Fruit fly (Drosophila melanogaster) whole organism, embryonic: ENCODE measurements around the gene CG42237.

Source experiments
- Bteb2 ChIP-seq: fragments of 200-800 bp; sonication (Bioruptor generic); optimal IDR thresholded peaks from 2 replicates; lab custom pipeline; 2016; ENCODE audit warnings: missing biosample characterization, missing genetic modification characterization
- CG14710 ChIP-seq: fragments of 200-800 bp; sonication (Bioruptor generic); optimal IDR thresholded peaks from 3 replicates; lab custom pipeline; 2019; ENCODE audit warnings: missing biosample characterization, mild to moderate bottlenecking, missing genetic modification characterization, moderate library complexity
- CG14860 ChIP-seq: fragments of 200-800 bp; sonication (Bioruptor generic); IDR thresholded peaks from 3 replicates; pipeline ENCODE4 v1.3.6; 2022; ENCODE audit warnings: missing biosample characterization, missing genetic modification characterization; ENCODE audit not compliant: partially characterized antibody
- CG15514 ChIP-seq: fragments of 200-800 bp; sonication (Bioruptor generic); optimal IDR thresholded peaks from 3 replicates; lab custom pipeline; 2017; ENCODE audit warnings: missing biosample characterization, missing genetic modification characterization, mild to moderate bottlenecking, moderate library complexity, missing genetic modification reagents
- CG16813 ChIP-seq: fragments of 200-800 bp; sonication (Bioruptor generic); IDR thresholded peaks from 3 replicates; pipeline ENCODE4 v1.3.6; 2022; ENCODE audit warnings: missing biosample characterization, missing genetic modification characterization; ENCODE audit not compliant: partially characterized antibody
- CG2199 ChIP-seq: fragments of 200-800 bp; sonication (Bioruptor generic); IDR thresholded peaks from 3 replicates; pipeline ENCODE4 v1.3.6; 2022; ENCODE audit warnings: missing biosample characterization, missing genetic modification characterization
- CG32532 ChIP-seq: fragments of 200-800 bp; sonication (Bioruptor generic); IDR thresholded peaks from 2 replicates; pipeline ENCODE4 v1.3.6; 2022; ENCODE audit warnings: missing biosample characterization, missing genetic modification characterization
- CG42726 ChIP-seq: fragments of 200-800 bp; sonication (Bioruptor generic); IDR thresholded peaks from 2 replicates; pipeline ENCODE4 v1.3.6; 2022; ENCODE audit warnings: missing biosample characterization, missing genetic modification characterization; ENCODE audit not compliant: partially characterized antibody
- CG6272 ChIP-seq: fragments of 200-800 bp; sonication (Bioruptor generic); IDR thresholded peaks from 2 replicates; pipeline ENCODE4 v1.3.6; 2022; ENCODE audit warnings: missing biosample characterization, missing genetic modification characterization
- CG7963 ChIP-seq: fragments of 200-800 bp; sonication (Bioruptor generic); IDR thresholded peaks from 3 replicates; pipeline ENCODE4 v1.3.6; 2022; ENCODE audit warnings: missing biosample characterization, missing genetic modification characterization; ENCODE audit not compliant: partially characterized antibody
- CG8478 ChIP-seq: fragments of >200 bp; optimal IDR thresholded peaks from 2 replicates; lab custom pipeline; 2018
- CoRest ChIP-seq: fragments of 200-800 bp; sonication (Bioruptor generic); optimal IDR thresholded peaks from 3 replicates; lab custom pipeline; 2018; ENCODE audit warnings: missing biosample characterization, mild to moderate bottlenecking, missing genetic modification characterization, moderate library complexity
- CrebB ChIP-seq: fragments of 200-800 bp; sonication (Bioruptor generic); optimal IDR thresholded peaks from 3 replicates; lab custom pipeline; 2018; ENCODE audit warnings: missing biosample characterization, mild to moderate bottlenecking, missing genetic modification characterization
- D19B ChIP-seq: fragments of 200-800 bp; sonication (Bioruptor generic); optimal IDR thresholded peaks from 2 replicates; lab custom pipeline; 2017; ENCODE audit warnings: missing biosample characterization, mild to moderate bottlenecking, missing genetic modification characterization
- Doc3 ChIP-seq: fragments of 200-800 bp; sonication (Bioruptor generic); IDR thresholded peaks from 3 replicates; pipeline ENCODE4 v1.3.6; 2022; ENCODE audit warnings: missing biosample characterization, missing genetic modification characterization; ENCODE audit not compliant: partially characterized antibody
- HLH54F ChIP-seq: fragments of 200-800 bp; sonication (Bioruptor generic); optimal IDR thresholded peaks from 3 replicates; lab custom pipeline; 2016; ENCODE audit warnings: missing biosample characterization, missing genetic modification characterization
- MBD-R2 ChIP-seq: fragments of 200-800 bp; sonication (Bioruptor generic); IDR thresholded peaks from 2 replicates; pipeline ENCODE4 v1.3.6; 2022; ENCODE audit warnings: missing biosample characterization, missing genetic modification characterization
- MTF-1 ChIP-seq: fragments of 200-800 bp; sonication (Bioruptor generic); optimal IDR thresholded peaks from 2 replicates; lab custom pipeline; 2018; ENCODE audit warnings: missing biosample characterization, mild to moderate bottlenecking, missing genetic modification characterization, borderline replicate concordance
- Med ChIP-seq: fragments of 200-800 bp; sonication (Bioruptor generic); peaks from one replicate; lab custom pipeline; 2016; ENCODE audit warnings: missing biosample characterization, missing genetic modification characterization, mild to moderate bottlenecking, inconsistent platforms, moderate library complexity
- Mes4 ChIP-seq: fragments of 200-800 bp; sonication (Bioruptor generic); optimal IDR thresholded peaks from 2 replicates; lab custom pipeline; 2016; ENCODE audit warnings: missing biosample characterization, missing genetic modification characterization
- NFAT ChIP-seq: fragments of 200-800 bp; sonication (Bioruptor generic); IDR thresholded peaks from 2 replicates; pipeline ENCODE4 v1.3.6; 2022; ENCODE audit warnings: missing biosample characterization, missing genetic modification characterization
- NfI ChIP-seq: fragments of 200-800 bp; sonication (Bioruptor generic); optimal IDR thresholded peaks from 3 replicates; lab custom pipeline; 2018; ENCODE audit warnings: missing biosample characterization, mild to moderate bottlenecking, missing genetic modification characterization, moderate library complexity
- Opbp ChIP-seq: fragments of 200-800 bp; sonication (Bioruptor generic); IDR thresholded peaks from 3 replicates; pipeline ENCODE4 v1.3.6; 2022; ENCODE audit warnings: missing biosample characterization, missing genetic modification characterization; ENCODE audit not compliant: partially characterized antibody
- Scr ChIP-seq: fragments of 200-800 bp; sonication (Bioruptor generic); IDR thresholded peaks from 2 replicates; pipeline ENCODE4 v1.3.6; 2022; ENCODE audit warnings: missing biosample characterization, missing genetic modification characterization; ENCODE audit not compliant: partially characterized antibody
- Trl ChIP-seq, 3 experiments: fragments of >200 bp in 2 of 3; fragments of 200-800 bp in 1 of 3; sonication (Bioruptor generic) in 1 of 3; optimal IDR thresholded peaks; 2 replicates in 1 of 3; 3 replicates in 2 of 3; lab custom pipeline; 2016 to 2017; ENCODE audit warnings: missing biosample characterization in 1 of 3, missing genetic modification characterization in 1 of 3
- amos ChIP-seq: fragments of 200-800 bp; sonication (Bioruptor generic); IDR thresholded peaks from 2 replicates; pipeline ENCODE4 v1.3.6; 2022; ENCODE audit warnings: missing biosample characterization, missing genetic modification characterization; ENCODE audit not compliant: partially characterized antibody
- dpn ChIP-seq, 2 experiments: fragments of 200-800 bp; sonication (Bioruptor generic); optimal IDR thresholded peaks; 3 replicates each; lab custom pipeline; 2016; ENCODE audit warnings: missing biosample characterization in 2 of 2, missing genetic modification characterization in 2 of 2
- gem ChIP-seq: fragments of 200-800 bp; sonication (Bioruptor generic); optimal IDR thresholded peaks from 2 replicates; lab custom pipeline; 2019; ENCODE audit warnings: missing biosample characterization, mild to moderate bottlenecking, missing genetic modification characterization, moderate library complexity
- ind ChIP-seq: fragments of 200-800 bp; sonication (Bioruptor generic); optimal IDR thresholded peaks from 3 replicates; lab custom pipeline; 2016; ENCODE audit warnings: missing biosample characterization, missing genetic modification characterization
- inv ChIP-seq: fragments of 200-800 bp; sonication (Bioruptor generic); IDR thresholded peaks from 2 replicates; pipeline ENCODE4 v1.3.6; 2022; ENCODE audit warnings: missing biosample characterization, missing genetic modification characterization; ENCODE audit not compliant: partially characterized antibody
- knrl ChIP-seq: fragments of 200-800 bp; sonication (Bioruptor generic); IDR thresholded peaks from 3 replicates; pipeline ENCODE4 v1.3.6; 2022; ENCODE audit warnings: missing biosample characterization, missing genetic modification characterization; ENCODE audit not compliant: partially characterized antibody
- lola ChIP-seq, 3 experiments: fragments of >200 bp in 2 of 3; fragments of 200-800 bp in 1 of 3; sonication (Bioruptor generic) in 1 of 3; optimal IDR thresholded peaks; 2 replicates each; lab custom pipeline; 2017 to 2019; ENCODE audit warnings: missing biosample characterization in 3 of 3, missing genetic modification characterization in 3 of 3, mild to moderate bottlenecking in 1 of 3, moderate library complexity in 1 of 3
- lov ChIP-seq, 2 experiments: fragments of 200-800 bp in 1 of 2; fragments of >200 bp in 1 of 2; sonication (Bioruptor generic) in 1 of 2; IDR thresholded peaks in 1 of 2; optimal IDR thresholded peaks in 1 of 2; 2 replicates in 1 of 2; 3 replicates in 1 of 2; pipeline versions ENCODE4 v1.3.6 to Lab custom; 2017 to 2022; ENCODE audit warnings: missing biosample characterization in 1 of 2, missing genetic modification characterization in 1 of 2
- mld ChIP-seq: fragments of 200-800 bp; sonication (Bioruptor generic); IDR thresholded peaks from 3 replicates; pipeline ENCODE4 v1.3.6; 2022; ENCODE audit warnings: missing biosample characterization, missing genetic modification characterization; ENCODE audit not compliant: partially characterized antibody
- odd ChIP-seq: fragments of 200-800 bp; sonication (Bioruptor generic); optimal IDR thresholded peaks from 2 replicates; lab custom pipeline; 2017; ENCODE audit warnings: missing biosample characterization, mild to moderate bottlenecking, missing genetic modification characterization
- peb ChIP-seq: fragments of 200-800 bp; sonication (Bioruptor generic); IDR thresholded peaks from 2 replicates; pipeline ENCODE4 v1.3.6; 2022; ENCODE audit warnings: missing biosample characterization, missing genetic modification characterization
- row ChIP-seq: fragments of 200-800 bp; sonication (Bioruptor generic); IDR thresholded peaks from 3 replicates; pipeline ENCODE4 v1.3.6; 2022; ENCODE audit warnings: missing biosample characterization, missing genetic modification characterization
- schlank ChIP-seq: fragments of 200-800 bp; sonication (Bioruptor generic); optimal IDR thresholded peaks from 2 replicates; lab custom pipeline; 2018; ENCODE audit warnings: missing biosample characterization, mild to moderate bottlenecking, missing genetic modification characterization
- sna ChIP-seq: fragments of 200-800 bp; sonication (Bioruptor generic); IDR thresholded peaks from 2 replicates; pipeline ENCODE4 v1.3.6; 2022; ENCODE audit warnings: missing biosample characterization, missing genetic modification characterization; ENCODE audit not compliant: partially characterized antibody
- stwl ChIP-seq: fragments of 200-800 bp; sonication (Bioruptor generic); optimal IDR thresholded peaks from 3 replicates; lab custom pipeline; 2018; ENCODE audit warnings: missing biosample characterization, mild to moderate bottlenecking, missing genetic modification characterization, moderate library complexity
- tna ChIP-seq: fragments of 200-800 bp; sonication (Bioruptor generic); IDR thresholded peaks from 2 replicates; pipeline ENCODE4 v1.3.6; 2022; ENCODE audit warnings: missing biosample characterization, missing genetic modification characterization; ENCODE audit not compliant: partially characterized antibody
- unc-4 ChIP-seq: fragments of 200-800 bp; sonication (Bioruptor generic); IDR thresholded peaks from 2 replicates; pipeline ENCODE4 v1.3.6; 2022; ENCODE audit warnings: missing biosample characterization, missing genetic modification characterization; ENCODE audit not compliant: partially characterized antibody
- vnd ChIP-seq: fragments of 200-800 bp; sonication (Bioruptor generic); IDR thresholded peaks from 3 replicates; pipeline ENCODE4 v1.3.6; 2022; ENCODE audit warnings: missing biosample characterization, missing genetic modification characterization; ENCODE audit not compliant: partially characterized antibody
- z ChIP-seq: fragments of 200-800 bp; sonication (Bioruptor generic); IDR thresholded peaks from 3 replicates; pipeline ENCODE4 v1.3.6; 2022; ENCODE audit warnings: missing biosample characterization, missing genetic modification characterization
- zen2 ChIP-seq: fragments of 200-800 bp; sonication (Bioruptor generic); IDR thresholded peaks from 3 replicates; pipeline ENCODE4 v1.3.6; 2022; ENCODE audit warnings: missing biosample characterization, missing genetic modification characterization; ENCODE audit not compliant: partially characterized antibody
- zf30C ChIP-seq: fragments of 200-800 bp; sonication (Bioruptor generic); optimal IDR thresholded peaks from 3 replicates; lab custom pipeline; 2018; ENCODE audit warnings: missing biosample characterization, mild to moderate bottlenecking, missing genetic modification characterization

The CG42237 gene

DNA sequence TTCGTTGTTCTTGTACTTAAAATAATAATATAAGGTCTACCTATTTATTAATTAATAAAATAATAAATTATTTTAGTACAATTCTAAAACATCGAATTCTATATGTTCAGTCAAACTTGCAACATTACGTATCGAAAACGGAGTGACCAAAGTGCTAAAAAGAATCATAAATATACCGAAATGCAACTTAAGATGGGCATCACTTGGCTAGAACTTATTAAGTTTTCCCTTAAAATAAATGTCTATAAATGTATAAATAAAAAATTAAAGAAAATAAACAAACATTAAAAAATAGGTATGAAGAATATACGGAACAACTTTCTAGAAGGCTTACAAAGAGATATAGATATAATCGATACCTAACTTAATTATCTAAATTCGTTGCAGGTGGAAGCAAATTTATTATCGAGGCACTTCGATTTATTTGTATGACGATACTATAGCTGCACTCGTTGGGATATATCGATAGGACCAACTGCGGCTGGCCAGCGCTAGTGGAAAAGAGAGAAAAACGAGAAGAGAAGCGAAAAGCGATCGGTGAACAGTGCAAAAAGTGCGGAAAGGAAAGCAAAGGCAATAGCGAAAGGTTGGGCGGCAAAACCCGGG is 24.2 kb upstream of the CG42237 start, which contains the start of gene lic (continued):
- TF ChIP-seq Med (GFP tag; lab: Kevin White, UChicago) (peak; percentile 28), odd (no peak), CrebB (tag; lab: Kevin White, UChicago) (no peak), CG8478 (lab: Kevin White, UChicago) (no peak), CG2199 (no peak), schlank (tag; lab: Kevin White, UChicago) (no peak), CoRest (tag; lab: Kevin White, UChicago) (peak; percentile 4), Scr (GFP tag; lab: Robert Waterston, UW) (peak; percentile 62), lov (optimal IDR thresholded peaks at IDR 0.05; lab: Kevin White, UChicago) (no peak), lov (GFP tag; IDR thresholded peaks at IDR 0.05; lab: Robert Waterston, UW) (no peak), mld (GFP tag; lab: Robert Waterston, UW) (peak; percentile 81; the same call in 1 of the 3 replicates), vnd (GFP tag; lab: Robert Waterston, UW) (peak; percentile 71), Doc3 (GFP tag; lab: Robert Waterston, UW) (peak; percentile 63), ind (GFP tag; lab: Kevin White, UChicago) (no peak), peb (GFP tag; lab: Robert Waterston, UW) (no peak), zen2 (GFP tag; lab: Robert Waterston, UW) (peak; percentile 86), unc-4 (peak; percentile 60), MTF-1 (no peak), D19B (no peak), Bteb2 (no peak), zf30C (no peak), NfI (no peak), gem (tag; lab: Kevin White, UChicago) (peak; percentile 2), sna (GFP tag; lab: Robert Waterston, UW) (peak; percentile 61), knrl (GFP tag; lab: Robert Waterston, UW) (peak; percentile 68; the same call in 2 of the 3 replicates), tna (peak; percentile 82), CG7963 (GFP tag; lab: Robert Waterston, UW) (peak; percentile 63; the same call in 2 of the 3 replicates), CG6272 (GFP tag; lab: Robert Waterston, UW) (peak; percentile 35; the same call in 1 of the 2 replicates), CG16813 (peak; percentile 81), dpn (GFP tag; optimal IDR thresholded peaks at IDR 0.05; lab: Kevin White, UChicago) (no peak), inv (GFP tag; lab: Robert Waterston, UW) (peak; percentile 67), NFAT (GFP tag; lab: Robert Waterston, UW) (0 out of 2 replicates have a peak, but pooled peaks have one; percentile 15), CG14860 (GFP tag; lab: Robert Waterston, UW) (peak; percentile 77), CG42726 (GFP tag; lab: Robert Waterston, UW) (peak; percentile 77), Trl (optimal IDR thresholded peaks at IDR 0.05; lab: Kevin White, UChicago) (peak in 1 of 2 experiments; percentile 5), Trl (GFP tag; optimal IDR thresholded peaks at IDR 0.05; lab: Kevin White, UChicago) (no peak), CG32532 (GFP tag; lab: Robert Waterston, UW) (no peak), CG14710 (tag; lab: Kevin White, UChicago) (no peak), lola (GFP tag; optimal IDR thresholded peaks at IDR 0.05; lab: Kevin White, UChicago) (no peak), stwl (tag; lab: Kevin White, UChicago) (peak; percentile 98), Opbp (GFP tag; lab: Robert Waterston, UW) (peak; percentile 88), z (no peak), Mes4 (GFP tag; lab: Kevin White, UChicago) (no peak), MBD-R2 (GFP tag; lab: Robert Waterston, UW) (peak; percentile 42), row (GFP tag; lab: Robert Waterston, UW) (peak; percentile 44; the same call in 2 of the 3 replicates), HLH54F (GFP tag; lab: Kevin White, UChicago) (no peak), CG15514 (GFP tag; lab: Kevin White, UChicago) (no peak), amos (peak; percentile 87)
